Fruit fly (Drosophila melanogaster): Measurements from ENCODE around the gene CG32240.

- no peak for TF ChIP-seq Dll (optimal IDR thresholded peaks at IDR 0.05)
- no peak for TF ChIP-seq CG8478 (optimal IDR thresholded peaks at IDR 0.05)
- no peak for TF ChIP-seq psq (optimal IDR thresholded peaks at IDR 0.05)
- no peak for TF ChIP-seq usp (GFP tag; optimal IDR thresholded peaks at IDR 0.05)
- TF ChIP-seq pan (optimal IDR thresholded peaks at IDR 0.05) = no peak
- TF ChIP-seq EcR (GFP tag; optimal IDR thresholded peaks at IDR 0.05) = no peak
These were observed 16.2 kb downstream of the CG32240 start, which contains the start of gene CG33514 for dm6 chr3L:4365197-4365596.
